Worm (Caenorhabditis elegans) whole organism, L4 larva: ENCODE results near the gene C54E4.4.

Source experiments
- ceh-62 ChIP-seq: sonication (generic microtip); optimal IDR thresholded peaks from 2 replicates; lab custom pipeline; 2017; ENCODE audit warnings: missing biosample characterization, missing genetic modification characterization
- egl-43 ChIP-seq: fragments of 200-800 bp; sonication (Bioruptor generic); IDR thresholded peaks from 2 replicates; pipeline ENCODE4 v1.3.6; 2022; ENCODE audit warnings: missing genetic modification reagents, missing genetic modification characterization, missing compliant biosample characterization
- lin-13 ChIP-seq: fragments of 150-350 bp; optimal IDR thresholded peaks from 2 replicates; lab custom pipeline; 2014; ENCODE audit warnings: missing biosample characterization, missing genetic modification reagents, missing genetic modification characterization
- nhr-237 ChIP-seq: sonication (generic microtip); optimal IDR thresholded peaks from 2 replicates; lab custom pipeline; 2017; ENCODE audit warnings: missing biosample characterization, missing genetic modification characterization

ce11 chrIV:2198741-2199140 is 30.3 kb upstream of the C54E4.4 start, which contains the start of gene Y71G10AR.4:
- no peak for TF ChIP-seq nhr-237 (tag; lab: Kevin White, UChicago)
- TF ChIP-seq ceh-62 (tag; lab: Kevin White, UChicago): no peak
- TF ChIP-seq lin-13: no peak
- no peak for TF ChIP-seq egl-43 (GFP tag; lab: Robert Waterston, UW)
